Fruit fly (Drosophila melanogaster) whole organism, pupa: ENCODE data around the gene DCTN5-p25.

Experiments
- CG10348 ChIP-seq: fragments of 200-800 bp; sonication (Bioruptor generic); IDR thresholded peaks from 2 replicates; pipeline ENCODE4 v1.3.6; 2022; ENCODE audit warnings: missing biosample characterization, missing genetic modification characterization
- CG12605 ChIP-seq: fragments of 200-800 bp; sonication (Bioruptor generic); IDR thresholded peaks from 2 replicates; pipeline ENCODE4 v1.3.6; 2022; ENCODE audit warnings: missing biosample characterization, missing genetic modification characterization
- CG13204 ChIP-seq: fragments of 200-800 bp; sonication (Bioruptor generic); optimal IDR thresholded peaks from 2 replicates; lab custom pipeline; 2018; ENCODE audit warnings: missing biosample characterization, mild to moderate bottlenecking, missing genetic modification characterization, moderate library complexity
- CG14655 ChIP-seq: fragments of 200-800 bp; sonication (Bioruptor generic); optimal IDR thresholded peaks from 3 replicates; lab custom pipeline; 2017; ENCODE audit warnings: mild to moderate bottlenecking, missing biosample characterization, missing genetic modification reagents, missing genetic modification characterization
- CG15710 ChIP-seq: fragments of 200-800 bp; sonication (Bioruptor generic); optimal IDR thresholded peaks from 2 replicates; lab custom pipeline; 2018; ENCODE audit warnings: missing biosample characterization, mild to moderate bottlenecking, missing genetic modification characterization, moderate library complexity
- CG17806 ChIP-seq: fragments of 200-800 bp; sonication (Bioruptor generic); optimal IDR thresholded peaks from 2 replicates; lab custom pipeline; 2018; ENCODE audit warnings: missing biosample characterization, mild to moderate bottlenecking, missing genetic modification characterization, moderate library complexity
- CG32121 ChIP-seq: fragments of 200-800 bp; sonication (Bioruptor generic); IDR thresholded peaks from 2 replicates; pipeline ENCODE4 v1.3.6; 2022; ENCODE audit warnings: missing biosample characterization, missing genetic modification characterization
- CG34367 ChIP-seq: fragments of 200-800 bp; sonication (Bioruptor generic); optimal IDR thresholded peaks from 2 replicates; lab custom pipeline; 2018; ENCODE audit warnings: missing biosample characterization, mild to moderate bottlenecking, missing genetic modification characterization
- CG4496 ChIP-seq: fragments of 200-800 bp; sonication (Bioruptor generic); IDR thresholded peaks from 3 replicates; pipeline ENCODE4 v1.3.6; 2022; ENCODE audit warnings: missing biosample characterization, missing genetic modification characterization
- CG8159 ChIP-seq: fragments of 200-800 bp; sonication (Bioruptor generic); optimal IDR thresholded peaks from 3 replicates; lab custom pipeline; 2018; ENCODE audit warnings: missing biosample characterization, mild to moderate bottlenecking, missing genetic modification characterization, moderate library complexity
- CG8301 ChIP-seq: fragments of 200-800 bp; sonication (Bioruptor generic); optimal IDR thresholded peaks from 2 replicates; lab custom pipeline; 2018; ENCODE audit warnings: missing biosample characterization, mild to moderate bottlenecking, missing genetic modification characterization
- CG9948 ChIP-seq: fragments of 200-800 bp; sonication (Bioruptor generic); optimal IDR thresholded peaks from 2 replicates; lab custom pipeline; 2018; ENCODE audit warnings: missing biosample characterization, mild to moderate bottlenecking, missing genetic modification characterization, moderate library complexity
- D1 ChIP-seq: fragments of 200-800 bp; sonication (Bioruptor generic); optimal IDR thresholded peaks from 2 replicates; lab custom pipeline; 2018; ENCODE audit warnings: missing biosample characterization, mild to moderate bottlenecking, missing genetic modification characterization, moderate library complexity
- EcR ChIP-seq: fragments of 200-800 bp; sonication (Bioruptor generic); optimal IDR thresholded peaks from 3 replicates; lab custom pipeline; 2019; ENCODE audit warnings: missing biosample characterization, missing genetic modification characterization, mild to moderate bottlenecking, moderate library complexity, missing genetic modification reagents
- Ets98B ChIP-seq: fragments of 200-800 bp; sonication (Bioruptor generic); IDR thresholded peaks from 2 replicates; pipeline ENCODE4 v1.3.6; 2022; ENCODE audit warnings: missing biosample characterization, missing genetic modification characterization
- Pif1A ChIP-seq: fragments of 200-800 bp; sonication (Bioruptor generic); optimal IDR thresholded peaks from 3 replicates; lab custom pipeline; 2016; ENCODE audit warnings: missing biosample characterization, missing genetic modification characterization
- Pif1B ChIP-seq: fragments of 200-800 bp; sonication (Bioruptor generic); optimal IDR thresholded peaks from 3 replicates; lab custom pipeline; 2016; ENCODE audit warnings: missing biosample characterization, missing genetic modification characterization
- Snoo ChIP-seq: fragments of 200-800 bp; sonication (Bioruptor generic); optimal IDR thresholded peaks from 3 replicates; lab custom pipeline; 2017; ENCODE audit warnings: missing biosample characterization, mild to moderate bottlenecking, missing genetic modification characterization, inconsistent platforms
- fd96Ca ChIP-seq: fragments of 200-800 bp; sonication (Bioruptor generic); IDR thresholded peaks from 3 replicates; pipeline ENCODE4 v1.3.6; 2022; ENCODE audit warnings: missing biosample characterization, missing genetic modification characterization
- gl ChIP-seq: fragments of 200-800 bp; sonication (Bioruptor generic); optimal IDR thresholded peaks from 2 replicates; lab custom pipeline; 2018; ENCODE audit warnings: missing biosample characterization, mild to moderate bottlenecking, missing genetic modification characterization
- rn ChIP-seq: fragments of 200-800 bp; sonication (Bioruptor generic); IDR thresholded peaks from 2 replicates; pipeline ENCODE4 v1.3.6; 2022; ENCODE audit warnings: missing biosample characterization, missing genetic modification characterization

Gene DCTN5-p25

DNA sequence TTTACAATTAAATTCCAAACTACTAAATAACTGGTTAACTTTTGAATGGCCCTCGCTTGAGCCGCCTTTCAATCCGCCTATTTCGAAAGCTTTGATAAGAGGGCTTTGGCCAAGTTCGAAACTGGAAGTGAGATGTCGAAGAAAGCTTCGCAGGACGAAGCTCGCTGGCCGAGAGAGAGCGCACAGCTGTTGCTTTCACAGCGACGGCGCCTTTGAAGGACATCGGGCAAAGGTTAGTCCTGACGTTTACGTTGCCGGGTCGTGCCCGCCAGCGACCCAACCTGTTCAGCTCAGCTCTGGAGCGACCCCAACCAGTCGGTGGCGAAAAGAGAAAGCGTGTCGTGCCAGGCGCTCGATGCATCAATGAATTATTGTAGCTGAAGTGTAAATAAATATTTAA lies 6.2 kb downstream of the DCTN5-p25 start:
- TF ChIP-seq Ets98B (GFP tag; lab: Robert Waterston, UW) (no peak), D1 (tag; lab: Kevin White, UChicago) (no peak), fd96Ca (no peak), CG12605 (GFP tag; lab: Robert Waterston, UW) (no peak), EcR (no peak), rn (GFP tag; lab: Robert Waterston, UW) (no peak), CG14655 (no peak), CG32121 (no peak), Pif1B (GFP tag; lab: Kevin White, UChicago) (no peak), CG15710 (no peak)

- TF ChIP-seq fd96Ca (no peak), CG4496 (GFP tag; lab: Robert Waterston, UW) (0 out of 3 replicates have a peak, but pooled peaks have one; percentile 10)
These were observed 8.0 kb downstream of the DCTN5-p25 start for dm6 chr2L:15013523-15013922.

dm6 chr2L:15016031-15016430 lies 10.5 kb downstream of the DCTN5-p25 start, which contains the start of gene GABA-B-R1:
Gene GABA-B-R1 (plus strand): TSS chr2L:15016331.
- TF ChIP-seq CG13204 (no peak), CG34367 (tag; lab: Kevin White, UChicago) (no peak), CG4496 (GFP tag; lab: Robert Waterston, UW) (no peak), rn (GFP tag; lab: Robert Waterston, UW) (no peak), Ets98B (GFP tag; lab: Robert Waterston, UW) (no peak), CG15710 (no peak), CG10348 (no peak)

DNA sequence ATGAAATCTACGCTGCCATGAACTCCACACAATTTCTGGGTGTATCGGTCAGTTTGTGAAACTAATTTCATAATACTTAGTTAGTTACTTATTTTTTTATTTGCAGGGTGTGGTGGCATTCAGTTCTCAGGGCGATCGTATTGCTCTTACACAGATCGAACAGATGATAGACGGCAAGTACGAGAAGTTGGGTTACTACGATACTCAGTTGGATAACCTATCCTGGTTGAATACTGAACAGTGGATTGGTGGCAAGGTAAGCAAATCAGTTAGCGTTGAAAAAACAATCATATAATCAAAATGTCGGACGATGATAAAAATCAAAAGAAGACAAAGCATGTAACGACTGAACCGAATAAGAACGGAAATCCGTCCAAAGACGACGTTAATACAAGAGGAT lies 21.0 kb downstream of the DCTN5-p25 start, which contains the start of gene CG33310:
TSS of gene CG33310 (plus strand) at position 301 of the 400 bp plus-strand sequence.
- no peak for TF ChIP-seq CG32121
- TF ChIP-seq CG9948 (tag; lab: Kevin White, UChicago) = no peak
- TF ChIP-seq CG17806 (tag; lab: Kevin White, UChicago) = no peak
- TF ChIP-seq Pif1A = no peak
- TF ChIP-seq D1 (tag; lab: Kevin White, UChicago) = no peak
- no peak for TF ChIP-seq CG15710
- no peak for TF ChIP-seq CG13204
- no peak for TF ChIP-seq EcR
- no peak for TF ChIP-seq CG12605 (GFP tag; lab: Robert Waterston, UW)
- no peak for TF ChIP-seq CG8301 (tag; lab: Kevin White, UChicago)
- no peak for TF ChIP-seq Pif1B (GFP tag; lab: Kevin White, UChicago)
- no peak for TF ChIP-seq fd96Ca
- TF ChIP-seq CG10348 = no peak
- TF ChIP-seq Ets98B (GFP tag; lab: Robert Waterston, UW) = no peak
- no peak for TF ChIP-seq CG14655
- TF ChIP-seq rn (GFP tag; lab: Robert Waterston, UW) = no peak
- no peak for TF ChIP-seq Snoo (tag; lab: Kevin White, UChicago)
- no peak for TF ChIP-seq CG8159 (tag; lab: Kevin White, UChicago)

- TF ChIP-seq CG14655 (no peak), Pif1A (no peak), CG17806 (tag; lab: Kevin White, UChicago) (no peak)
These were observed 26.1 kb downstream of the DCTN5-p25 start, which contains the start of gene CG31832 for dm6 chr2L:15031650-15032049. Gene CG31832 (minus strand): TSS chr2L:15031750.

- no peak for TF ChIP-seq Ets98B (GFP tag; lab: Robert Waterston, UW)
These were observed 29.8 kb downstream of the DCTN5-p25 start, which contains the start of gene yellow-c for dm6 chr2L:15035366-15035765. Gene yellow-c (plus strand): TSS chr2L:15035394.

DNA sequence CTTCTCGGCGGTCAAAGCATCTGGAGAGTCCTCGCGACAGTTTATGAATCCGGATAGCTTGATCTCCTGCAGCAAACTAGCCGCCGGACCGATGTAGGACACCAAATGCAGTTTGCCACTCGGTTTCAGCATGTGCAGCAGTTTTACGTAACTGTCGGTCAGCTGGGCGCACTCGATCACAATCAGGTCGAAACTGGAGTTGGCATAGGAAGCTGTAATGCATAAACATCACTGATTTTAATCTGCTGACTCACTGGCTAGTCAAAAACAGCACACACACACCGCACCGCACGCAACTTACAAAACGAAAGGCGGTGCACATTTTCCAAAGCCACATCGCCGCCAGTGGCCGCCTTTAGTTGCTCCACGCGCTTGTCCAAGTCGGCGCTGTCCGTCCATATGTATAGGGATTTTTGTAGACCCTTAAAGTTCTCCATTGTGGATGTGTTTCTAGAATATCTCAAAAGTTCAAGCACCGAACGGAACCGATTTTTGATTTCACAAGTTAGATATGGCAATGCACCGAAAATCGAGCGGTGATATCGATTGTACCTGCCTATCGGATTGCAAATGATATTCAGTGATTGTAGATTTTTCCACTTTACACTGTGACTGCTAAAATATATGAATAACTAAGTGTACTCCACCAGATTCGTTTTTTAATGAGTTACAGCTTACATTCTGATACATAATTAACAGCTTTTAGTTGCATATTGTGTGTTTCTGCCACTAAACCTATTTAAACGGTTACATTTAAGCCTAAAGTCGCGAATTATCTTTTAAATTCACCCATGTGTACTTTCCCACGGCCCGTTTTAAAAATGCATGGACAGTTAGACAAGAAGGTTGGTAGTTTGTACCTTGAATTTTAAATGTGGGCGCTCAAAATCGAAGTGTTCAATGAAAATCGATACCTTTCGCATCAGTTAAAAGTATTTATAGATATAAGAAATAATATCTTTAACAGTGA lies 33.1 kb downstream of the DCTN5-p25 start, which contains the start of gene CIAPIN1:
TSS of gene CIAPIN1 (minus strand) at position 523 of the 970 bp plus-strand sequence.
- TF ChIP-seq EcR = peak; percentile 67
- TF ChIP-seq gl = no peak

- TF ChIP-seq CG12605 (GFP tag; lab: Robert Waterston, UW) (no peak), CG4496 (GFP tag; lab: Robert Waterston, UW) (peak; percentile 42; the same call in 1 of the 3 replicates), CG15710 (no peak)
These were observed 33.8 kb downstream of the DCTN5-p25 start for dm6 chr2L:15039309-15039772.
